Fruit fly (Drosophila melanogaster) ovary, adult (tissue): ENCODE results near the gene CG33267.
A peak's percentile ranks its signal among the peaks of the same experiment; 100 is the strongest.

Source experiments
- CG17801 ChIP-seq: fragments of 200-800 bp; optimal IDR thresholded peaks from 2 replicates; lab custom pipeline; 2019; ENCODE audit warnings: missing biosample characterization, mild to moderate bottlenecking, missing genetic modification characterization, moderate library complexity; ENCODE audit not compliant: partially characterized antibody

Gene CG33267

dm6 chr3L:11563972-11564533, at the start of gene CG33267, which contains the start of gene CG46412:
CG33267 (plus strand) TSS chr3L:11564483.
CG46412 (minus strand) TSS chr3L:11564072.
- TF ChIP-seq CG17801: no peak

DNA sequence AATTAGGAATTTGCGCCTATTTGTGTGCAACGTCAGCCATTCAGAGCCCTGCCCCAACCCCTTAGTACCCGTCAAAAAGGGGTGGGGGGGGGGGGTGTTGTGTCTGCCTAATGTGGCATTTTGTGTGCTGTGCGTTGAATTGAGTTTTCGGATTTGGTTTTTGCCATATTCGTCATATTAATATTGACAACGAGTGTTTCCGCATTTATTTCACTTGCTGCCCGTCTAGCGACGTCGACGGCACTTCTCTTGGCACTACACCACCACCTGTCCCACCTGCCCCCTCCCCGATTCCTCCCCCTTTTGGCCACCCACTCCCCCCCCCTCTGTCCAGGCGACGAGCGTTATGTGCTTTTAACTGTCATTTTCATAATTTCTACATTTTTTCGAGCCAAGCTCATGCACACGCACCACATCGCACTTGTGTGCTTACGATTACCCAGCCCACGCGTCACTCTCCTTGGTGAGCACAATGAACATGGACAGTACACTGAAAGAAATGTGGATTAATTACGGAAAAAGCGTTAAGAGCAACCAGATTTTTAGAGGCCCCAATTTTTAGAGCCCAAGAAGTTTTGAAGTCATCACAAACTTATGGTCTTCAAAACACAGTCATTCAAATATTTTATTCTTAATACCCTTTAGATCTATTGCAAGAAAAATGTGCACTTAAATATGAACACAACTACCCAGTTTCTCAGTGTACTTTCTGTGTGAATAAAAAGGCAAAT, 48.8 kb upstream of the CG33267 start:
- no peak for TF ChIP-seq CG17801

DNA sequence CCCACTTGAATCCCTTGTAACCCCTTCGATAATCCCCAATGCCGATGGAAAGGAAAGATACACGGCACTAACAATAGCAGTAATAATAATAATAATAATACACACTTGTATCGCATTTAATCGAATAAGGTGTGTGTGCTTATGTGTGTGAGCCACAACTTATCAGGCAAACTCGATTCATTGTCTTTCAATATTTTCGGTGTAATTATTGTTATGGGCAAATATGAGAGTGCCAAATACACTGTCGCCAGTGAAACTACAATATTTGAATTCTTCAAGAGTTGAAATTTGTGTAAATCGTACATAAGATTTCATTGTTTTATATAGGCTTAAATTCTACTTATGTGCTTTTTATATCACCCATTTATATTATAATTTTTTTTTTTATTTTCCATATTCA, 48.1 kb upstream of the CG33267 start:
- no peak for TF ChIP-seq CG17801

- TF ChIP-seq CG17801: no peak
These were observed 41.7 kb upstream of the CG33267 start, which contains the start of the genes CG11714 and Fuca for dm6 chr3L:11522613-11523012. CG11714 (minus strand) TSS chr3L:11522713. Fuca (minus strand) TSS chr3L:11522713.

DNA sequence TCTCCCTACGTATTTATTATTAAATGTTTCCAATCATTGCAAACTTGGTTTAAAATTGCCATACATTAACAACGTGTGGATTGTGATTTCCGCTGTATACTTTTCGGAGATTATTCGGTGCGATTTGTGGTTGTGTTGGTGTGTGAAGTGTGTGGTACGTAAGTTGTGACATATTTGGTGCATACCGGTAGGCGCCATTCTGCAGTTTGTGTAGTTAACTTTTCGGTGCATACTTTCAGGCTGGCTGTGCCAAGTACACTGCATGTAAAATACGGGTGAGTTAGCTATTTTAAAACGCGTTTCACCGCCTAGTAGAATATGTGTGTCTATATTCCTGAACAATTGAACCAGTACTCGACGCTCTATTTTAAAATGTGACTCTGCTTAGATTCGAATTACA, 41.0 kb upstream of the CG33267 start:
- peak; percentile 5 for TF ChIP-seq CG17801

DNA sequence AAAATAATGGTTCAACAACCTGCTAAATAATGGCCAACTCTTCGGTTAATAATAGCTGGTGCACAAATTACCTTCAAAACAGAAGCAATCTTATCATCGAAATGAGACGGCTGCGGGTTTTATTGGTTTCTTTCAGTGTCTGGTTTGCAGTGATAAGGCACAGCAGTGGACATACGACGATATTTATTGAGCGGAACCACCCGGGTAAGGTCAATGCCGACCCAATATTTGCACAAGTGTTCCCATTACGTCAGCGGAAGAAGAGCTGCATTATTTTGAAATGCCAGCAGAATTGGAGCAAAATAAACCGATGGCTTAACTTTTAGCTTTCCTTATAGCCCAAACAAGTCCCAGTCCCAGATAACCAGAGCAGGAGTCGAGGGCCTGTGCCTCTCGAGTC, 38.5 kb upstream of the CG33267 start:
- no peak for TF ChIP-seq CG17801

dm6 chr3L:11526644-11527184, 37.6 kb upstream of the CG33267 start:
- TF ChIP-seq CG17801: no peak

- no peak for TF ChIP-seq CG17801
These were observed 35.8 kb upstream of the CG33267 start for dm6 chr3L:11528397-11528923.

DNA sequence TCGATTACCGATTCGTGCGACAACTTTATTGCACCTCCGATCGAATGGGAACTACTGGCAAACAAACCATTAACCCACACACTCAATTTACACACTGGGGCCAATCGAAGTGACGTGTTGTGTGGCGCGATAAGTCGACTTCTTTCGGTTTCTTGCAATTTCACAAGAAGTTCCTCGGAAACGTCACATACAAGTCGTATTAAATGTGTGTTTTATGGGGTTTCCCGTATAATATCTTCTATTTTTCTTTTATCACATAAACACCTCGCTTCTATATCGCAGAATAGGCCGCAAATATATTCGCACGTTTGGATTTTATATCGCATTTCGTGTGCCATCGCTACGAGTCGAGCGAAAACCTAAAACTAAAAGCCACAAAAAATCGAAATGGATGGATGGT, 34.6 kb upstream of the CG33267 start:
- no peak for TF ChIP-seq CG17801

DNA sequence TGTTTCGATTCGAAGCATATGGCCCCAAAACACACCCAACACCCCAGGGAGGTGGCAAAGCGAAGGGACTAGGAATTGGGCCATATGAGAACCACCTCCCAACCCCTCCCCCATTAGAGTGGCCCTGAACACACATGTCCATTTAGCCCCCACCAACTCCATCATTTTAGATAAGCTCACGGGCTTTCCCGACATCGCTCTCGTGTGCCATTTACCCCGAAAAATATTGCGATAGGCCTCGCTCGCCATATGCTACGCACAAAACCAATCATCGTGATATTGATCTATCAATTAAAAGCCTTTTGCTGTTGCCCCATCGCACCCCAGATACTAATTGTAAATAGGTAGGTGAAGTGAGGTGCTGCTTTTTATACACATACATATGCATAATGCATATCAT, 33.9 kb upstream of the CG33267 start:
- no peak for TF ChIP-seq CG17801

- no peak for TF ChIP-seq CG17801
These were observed 33.0 kb upstream of the CG33267 start for dm6 chr3L:11531300-11531699.

DNA sequence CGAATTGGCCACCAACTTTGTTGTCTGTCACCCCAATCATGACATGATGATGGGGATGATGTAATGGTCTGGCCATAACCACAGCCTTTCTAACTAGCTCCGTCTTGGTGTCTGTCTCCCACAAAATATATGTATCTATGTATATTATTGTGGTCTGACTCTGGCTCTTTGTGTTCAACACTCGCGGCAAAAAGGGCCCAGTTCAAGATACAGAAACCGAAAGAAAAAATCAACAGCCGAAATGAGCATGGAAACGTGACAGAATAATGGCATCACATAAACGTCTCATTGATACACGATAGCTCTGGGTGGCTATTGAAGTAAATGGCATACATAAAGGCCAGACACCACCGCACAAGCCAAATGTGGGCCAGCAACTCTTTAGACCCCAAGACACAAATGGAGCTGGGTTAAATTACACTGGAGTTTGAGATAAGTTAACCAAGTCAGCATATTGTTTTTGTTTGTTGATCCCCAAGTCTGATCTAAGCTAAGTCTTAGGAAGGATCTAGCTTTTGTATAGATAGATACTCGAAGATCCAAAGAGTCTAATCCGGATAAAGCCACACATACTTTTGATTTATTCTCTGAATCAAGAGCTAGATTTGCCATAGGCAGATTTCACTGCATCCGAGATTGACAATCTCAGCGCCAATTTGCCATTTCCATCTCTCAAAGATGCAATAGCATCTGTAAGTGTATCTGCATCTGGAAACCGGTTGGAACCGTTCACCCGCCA, 32.1 kb upstream of the CG33267 start:
- no peak for TF ChIP-seq CG17801

DNA sequence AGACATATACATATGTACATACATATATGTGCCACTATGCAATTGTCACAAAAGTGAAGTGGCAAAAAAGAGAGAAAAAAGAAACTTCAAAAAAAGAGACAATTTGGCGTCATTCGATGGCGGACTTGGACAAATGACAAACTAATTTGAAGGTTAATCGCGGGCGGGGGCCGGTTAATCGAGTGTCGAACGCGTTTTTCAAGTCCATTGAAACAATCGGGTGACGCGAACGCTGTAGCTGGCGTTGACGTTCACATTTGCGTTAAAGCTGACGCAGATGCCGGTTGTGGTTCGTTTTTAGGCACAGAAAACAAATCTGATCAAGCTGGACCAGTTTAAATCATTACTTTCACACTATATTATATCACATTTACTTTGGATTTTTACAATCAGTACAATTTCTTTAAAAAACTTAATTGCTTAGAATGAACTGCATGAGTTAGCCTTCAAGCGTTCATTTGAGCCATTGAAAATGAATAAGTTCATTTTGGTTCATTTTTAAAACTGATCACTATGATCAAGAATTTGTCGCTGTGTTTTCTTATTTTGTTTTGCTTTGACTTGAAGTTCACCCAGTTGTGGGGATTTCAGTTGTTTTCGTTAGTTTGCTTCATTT, 30.5 kb upstream of the CG33267 start:
- no peak for TF ChIP-seq CG17801

DNA sequence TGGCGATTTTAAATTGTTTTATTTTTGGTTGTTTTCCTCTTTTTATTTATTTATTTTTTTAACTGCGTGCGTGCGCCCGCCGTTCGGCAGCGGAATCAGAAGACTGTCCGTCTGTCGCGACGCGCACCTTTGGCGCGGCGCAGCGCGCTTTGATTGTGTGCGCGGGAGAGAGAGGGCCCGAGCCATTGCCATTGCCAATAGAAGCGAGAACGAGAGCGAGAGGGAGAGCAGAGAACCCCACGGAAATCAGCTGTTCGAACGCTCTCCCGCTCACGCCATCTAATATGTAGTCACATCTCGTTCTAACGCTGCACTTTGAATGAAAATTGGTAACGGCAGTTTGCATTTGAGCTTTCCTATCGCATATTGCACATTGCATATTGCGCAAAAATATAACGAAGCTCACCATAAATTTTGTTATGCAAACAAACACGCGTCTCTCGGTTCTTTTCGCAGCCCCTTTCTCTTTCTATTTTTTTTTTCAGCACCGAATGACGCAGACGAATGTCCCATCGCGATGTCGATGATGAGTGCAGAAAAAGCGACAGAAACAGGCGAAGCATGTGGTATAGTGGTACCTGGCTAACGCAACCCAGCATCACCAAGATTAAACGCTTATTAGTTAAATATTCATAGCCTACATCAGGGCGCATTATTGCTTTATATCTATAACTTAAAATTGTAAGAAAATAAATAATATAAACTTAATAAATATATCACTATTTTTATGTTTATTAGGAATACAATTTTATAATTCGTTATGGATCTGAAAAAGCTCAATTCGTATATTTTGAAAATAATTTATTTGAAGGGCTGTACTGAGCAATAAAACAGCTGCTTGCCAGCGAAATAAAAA, 29.7 kb upstream of the CG33267 start:
- TF ChIP-seq CG17801: peak; percentile 21

- TF ChIP-seq CG17801: no peak
These were observed 28.2 kb upstream of the CG33267 start for dm6 chr3L:11536132-11536531.
